Worm (Caenorhabditis elegans): ENCODE data around the gene flp-7.

Gene flp-7

DNA sequence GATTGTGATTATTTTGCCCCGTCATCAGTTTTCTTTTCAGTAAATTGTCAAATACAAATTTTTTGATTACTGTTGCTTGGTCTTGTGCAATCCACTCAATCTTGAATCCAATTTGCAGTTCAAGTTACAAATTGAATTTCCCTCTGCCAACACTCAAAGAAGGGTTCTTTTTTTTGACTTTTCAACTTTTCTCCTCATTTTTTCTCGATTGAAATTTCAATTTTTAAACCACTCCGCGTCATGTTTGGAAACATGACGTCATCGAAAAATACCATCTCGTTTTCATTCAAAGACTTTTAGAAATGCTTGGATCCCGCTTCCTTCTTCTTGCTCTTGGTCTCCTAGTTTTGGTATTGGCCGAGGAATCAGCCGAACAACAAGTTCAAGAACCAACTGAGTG, at the start of gene flp-7:
Gene flp-7, plus strand, starts transcription at position 301 of the 400 bp plus-strand sequence.
- TF ChIP-seq ceh-36 (tag; optimal IDR thresholded peaks at IDR 0.05) (no peak), tra-4 (tag; optimal IDR thresholded peaks at IDR 0.05) (no peak), aly-1 (tag; optimal IDR thresholded peaks at IDR 0.05) (no peak), hmg-4 (GFP tag; optimal IDR thresholded peaks at IDR 0.05) (no peak), F13C5.2 (tag; optimal IDR thresholded peaks at IDR 0.05) (no peak), hnd-1 (tag; optimal IDR thresholded peaks at IDR 0.05) (no peak), pes-1 (GFP tag; IDR thresholded peaks at IDR 0.05) (no peak), B0310.2 (tag; optimal IDR thresholded peaks at IDR 0.05) (no peak), sea-1 (GFP tag; conservative IDR thresholded peaks at IDR 0.05) (no peak), tbx-11 (GFP tag; IDR thresholded peaks at IDR 0.05) (no peak), tbx-37 (GFP tag; conservative IDR thresholded peaks at IDR 0.05) (no peak), ama-1 (optimal IDR thresholded peaks at IDR 0.05) (no peak), ets-7 (tag; optimal IDR thresholded peaks at IDR 0.05) (no peak), scrt-1 (GFP tag; IDR thresholded peaks at IDR 0.05) (no peak)

DNA sequence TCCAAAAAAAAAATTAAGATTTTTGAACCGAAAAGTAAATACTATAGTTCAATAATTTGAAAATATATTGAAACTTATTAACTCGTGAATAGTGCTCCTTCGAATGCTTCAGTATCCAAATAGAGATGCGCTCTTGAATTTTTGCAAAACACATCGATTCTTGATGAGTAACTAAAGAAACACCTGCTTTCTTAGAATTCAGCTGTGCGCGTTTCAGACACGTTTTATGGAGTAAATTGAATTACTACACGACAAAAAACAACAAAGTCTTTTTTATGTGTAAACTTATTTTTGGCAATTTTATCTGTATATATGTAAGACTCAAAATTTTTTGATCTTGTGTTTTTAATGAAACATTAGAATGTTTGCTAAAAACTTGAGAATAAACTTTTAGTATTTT, 49.1 kb upstream of the flp-7 start:
- TF ChIP-seq tbx-11 (GFP tag; IDR thresholded peaks at IDR 0.05): no peak
- no peak for TF ChIP-seq ceh-13 (GFP tag; optimal IDR thresholded peaks at IDR 0.05)
- no peak for TF ChIP-seq tra-4 (tag; optimal IDR thresholded peaks at IDR 0.05)
- no peak for TF ChIP-seq hnd-1 (tag; optimal IDR thresholded peaks at IDR 0.05)
- no peak for TF ChIP-seq B0310.2 (tag; optimal IDR thresholded peaks at IDR 0.05)
- TF ChIP-seq ets-7 (tag; optimal IDR thresholded peaks at IDR 0.05): no peak
- no peak for TF ChIP-seq F13C5.2 (tag; optimal IDR thresholded peaks at IDR 0.05)
- TF ChIP-seq scrt-1 (GFP tag; IDR thresholded peaks at IDR 0.05): no peak
- no peak for TF ChIP-seq ceh-36 (tag; optimal IDR thresholded peaks at IDR 0.05)
- TF ChIP-seq flt-1 (GFP tag; IDR thresholded peaks at IDR 0.05): no peak
- no peak for TF ChIP-seq ama-1 (optimal IDR thresholded peaks at IDR 0.05)
- no peak for TF ChIP-seq pes-1 (GFP tag; IDR thresholded peaks at IDR 0.05)

DNA sequence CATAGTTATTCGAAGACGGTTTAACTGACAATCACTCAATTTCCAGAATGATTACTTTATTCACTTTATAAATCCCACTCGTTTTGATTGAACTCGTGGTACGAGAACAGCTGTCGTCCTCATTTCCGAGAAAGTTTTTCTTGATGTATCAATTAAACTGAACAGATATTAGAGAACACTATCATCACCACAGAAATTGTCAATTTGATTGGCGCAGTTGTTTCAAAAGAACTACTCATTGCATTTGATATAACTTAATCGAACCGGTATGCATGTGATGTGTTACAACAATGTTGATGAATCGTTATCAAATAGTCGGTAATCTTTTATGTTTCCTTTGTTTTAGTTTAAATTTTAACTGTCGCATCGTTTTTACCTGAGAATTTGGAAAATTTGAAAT, 48.6 kb upstream of the flp-7 start:
- TF ChIP-seq pes-1 (GFP tag; IDR thresholded peaks at IDR 0.05) (no peak), hmbx-1 (tag; optimal IDR thresholded peaks at IDR 0.05) (no peak), ceh-36 (tag; optimal IDR thresholded peaks at IDR 0.05) (no peak), F13C5.2 (tag; optimal IDR thresholded peaks at IDR 0.05) (no peak), B0310.2 (tag; optimal IDR thresholded peaks at IDR 0.05) (no peak), tbx-37 (GFP tag; conservative IDR thresholded peaks at IDR 0.05) (no peak), flt-1 (GFP tag; IDR thresholded peaks at IDR 0.05) (no peak), tra-4 (tag; optimal IDR thresholded peaks at IDR 0.05) (no peak), sea-1 (GFP tag; conservative IDR thresholded peaks at IDR 0.05) (no peak)

DNA sequence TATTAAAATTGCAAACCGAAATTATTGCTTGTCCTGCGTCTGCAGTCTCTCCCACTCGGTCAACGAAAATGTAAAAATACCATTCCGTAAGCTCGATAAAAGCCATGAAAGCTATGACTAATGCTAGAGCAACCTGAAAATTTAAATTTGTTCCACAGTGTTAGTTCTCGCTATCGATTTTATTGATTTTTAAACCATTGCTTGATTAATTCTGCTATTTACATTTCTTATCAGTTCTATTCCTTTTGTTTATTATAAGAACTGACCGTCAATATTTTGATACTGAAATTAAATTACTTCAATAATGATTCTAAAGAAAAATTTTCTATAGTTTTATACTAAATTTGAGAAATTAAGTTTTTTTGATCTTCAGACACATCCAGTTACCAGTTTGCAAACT, 46.5 kb upstream of the flp-7 start:
- no peak for TF ChIP-seq ama-1 (optimal IDR thresholded peaks at IDR 0.05)
- no peak for TF ChIP-seq hmg-4 (GFP tag; optimal IDR thresholded peaks at IDR 0.05)
- no peak for TF ChIP-seq flt-1 (GFP tag; IDR thresholded peaks at IDR 0.05)
- TF ChIP-seq B0310.2 (tag; optimal IDR thresholded peaks at IDR 0.05): no peak
- no peak for TF ChIP-seq ceh-36 (tag; optimal IDR thresholded peaks at IDR 0.05)
- TF ChIP-seq pes-1 (GFP tag; IDR thresholded peaks at IDR 0.05): no peak
- TF ChIP-seq aly-1 (tag; optimal IDR thresholded peaks at IDR 0.05): no peak

DNA sequence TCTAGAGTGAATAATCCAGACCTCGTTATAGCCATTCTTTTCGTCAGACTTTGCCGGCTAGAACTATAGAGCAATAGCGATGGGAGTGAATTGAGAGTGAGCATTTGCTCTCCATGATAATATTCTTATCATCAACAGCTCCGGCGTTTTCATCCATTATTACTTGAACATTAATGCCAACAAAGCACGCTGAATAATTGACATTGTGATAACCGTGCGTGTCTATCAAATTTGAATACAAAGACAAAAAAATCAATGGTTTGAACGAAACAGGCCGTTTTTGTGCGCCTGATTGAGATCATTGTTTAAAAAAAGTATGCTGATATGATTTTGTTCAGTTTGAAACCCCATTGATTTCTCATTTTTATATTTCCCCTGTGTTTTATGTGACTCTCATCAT, 46.0 kb upstream of the flp-7 start, which contains the start of gene dct-11:
Gene dct-11, minus strand, starts transcription at position 136 of the 400 bp plus-strand sequence.
- no peak for TF ChIP-seq ets-7 (tag; optimal IDR thresholded peaks at IDR 0.05)
- TF ChIP-seq scrt-1 (GFP tag; IDR thresholded peaks at IDR 0.05): no peak
- TF ChIP-seq pes-1 (GFP tag; IDR thresholded peaks at IDR 0.05): no peak
- no peak for TF ChIP-seq B0310.2 (tag; optimal IDR thresholded peaks at IDR 0.05)
- TF ChIP-seq hnd-1 (tag; optimal IDR thresholded peaks at IDR 0.05): no peak
- TF ChIP-seq ceh-36 (tag; optimal IDR thresholded peaks at IDR 0.05): no peak
- no peak for TF ChIP-seq sea-1 (GFP tag; conservative IDR thresholded peaks at IDR 0.05)
- no peak for TF ChIP-seq flt-1 (GFP tag; IDR thresholded peaks at IDR 0.05)
- TF ChIP-seq tbx-11 (GFP tag; IDR thresholded peaks at IDR 0.05): no peak
- TF ChIP-seq tbx-37 (GFP tag; conservative IDR thresholded peaks at IDR 0.05): no peak
- no peak for TF ChIP-seq ama-1 (optimal IDR thresholded peaks at IDR 0.05)
- TF ChIP-seq hmg-4 (GFP tag; optimal IDR thresholded peaks at IDR 0.05): no peak

DNA sequence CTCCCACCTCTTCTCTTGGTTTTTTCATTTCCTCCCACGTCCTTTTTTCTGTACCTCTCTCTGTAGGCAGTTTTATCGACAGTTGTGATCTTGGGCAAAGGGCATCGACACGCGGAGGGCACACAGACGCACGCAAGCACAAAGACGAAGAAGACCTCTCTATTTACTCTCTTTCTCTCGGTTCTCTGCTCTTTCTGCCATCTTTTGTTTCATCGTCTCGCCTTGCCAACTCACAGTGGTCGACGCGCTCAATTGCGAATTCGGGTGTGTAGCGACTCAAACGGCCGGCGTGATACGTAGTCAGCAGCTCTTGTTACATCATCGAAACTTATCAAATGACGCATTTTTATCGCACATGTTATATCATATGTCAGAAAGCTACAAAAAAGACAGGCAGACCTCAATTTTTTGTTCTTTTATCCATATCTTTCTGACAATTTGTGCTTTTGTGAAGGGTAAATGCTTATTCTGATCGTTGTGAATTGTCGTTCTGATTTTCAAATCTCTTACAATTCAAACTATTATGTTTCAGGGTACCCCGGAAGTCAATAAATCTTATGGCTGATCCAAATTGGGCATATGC, 44.5 kb upstream of the flp-7 start, which contains the start of gene puf-9:
Gene puf-9, plus strand, starts transcription at position 533 of the 583 bp plus-strand sequence.
- TF ChIP-seq ceh-36 (tag; optimal IDR thresholded peaks at IDR 0.05) (no peak), ama-1 (optimal IDR thresholded peaks at IDR 0.05) (no peak), sea-1 (GFP tag; conservative IDR thresholded peaks at IDR 0.05) (no peak), hmg-4 (GFP tag; optimal IDR thresholded peaks at IDR 0.05) (peak; percentile 84), F13C5.2 (tag; optimal IDR thresholded peaks at IDR 0.05) (peak; percentile 89), hnd-1 (tag; optimal IDR thresholded peaks at IDR 0.05) (no peak), B0310.2 (tag; optimal IDR thresholded peaks at IDR 0.05) (peak; percentile 24), ceh-13 (GFP tag; optimal IDR thresholded peaks at IDR 0.05) (no peak), flt-1 (GFP tag; IDR thresholded peaks at IDR 0.05) (peak; percentile 58), tbx-37 (GFP tag; conservative IDR thresholded peaks at IDR 0.05) (no peak), pes-1 (GFP tag; IDR thresholded peaks at IDR 0.05) (no peak), aly-1 (tag; optimal IDR thresholded peaks at IDR 0.05) (peak; percentile 34), scrt-1 (GFP tag; IDR thresholded peaks at IDR 0.05) (peak; percentile 60; the same call in 1 of the 2 replicates)

DNA sequence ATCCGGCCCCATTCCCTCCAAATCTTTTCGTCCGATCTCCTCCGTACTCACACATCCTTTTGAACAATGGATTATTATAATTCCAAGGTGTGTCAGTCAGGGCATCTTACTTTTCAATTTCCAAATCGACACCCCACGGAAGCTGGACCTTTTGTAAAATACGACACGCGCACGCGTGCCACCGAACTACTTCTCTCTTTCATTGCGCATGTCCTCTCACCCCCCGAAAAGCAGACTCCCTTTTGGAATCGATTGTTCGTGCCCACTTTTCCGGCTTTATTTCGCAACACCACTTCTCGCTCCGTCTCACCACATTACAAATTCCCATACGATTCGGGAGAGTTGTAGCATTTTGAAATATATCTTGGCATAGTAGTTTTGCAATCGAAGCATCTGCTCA, 38.4 kb upstream of the flp-7 start:
- TF ChIP-seq pes-1 (GFP tag; IDR thresholded peaks at IDR 0.05): no peak
- no peak for TF ChIP-seq ceh-36 (tag; optimal IDR thresholded peaks at IDR 0.05)
- TF ChIP-seq ceh-13 (GFP tag; optimal IDR thresholded peaks at IDR 0.05): no peak

ce11 chrX:5848703-5849102, 37.0 kb upstream of the flp-7 start, which contains the start of gene atat-2:
Gene atat-2 (plus strand): TSS chrX:5849100.
- TF ChIP-seq tbx-37 (GFP tag; conservative IDR thresholded peaks at IDR 0.05) (no peak), sea-1 (GFP tag; conservative IDR thresholded peaks at IDR 0.05) (no peak), ceh-13 (GFP tag; optimal IDR thresholded peaks at IDR 0.05) (no peak), B0310.2 (tag; optimal IDR thresholded peaks at IDR 0.05) (no peak)

All from whole organism, early embryonic.